Worm (Caenorhabditis elegans) whole organism, L1 larva: ENCODE results near the gene Y39A1A.10.
A peak's percentile ranks its signal among the peaks of the same experiment; 100 is the strongest.

Experiments
- C34B4.2 ChIP-seq: sonication (generic microtip); optimal IDR thresholded peaks from 2 replicates; lab custom pipeline; 2017; ENCODE audit warnings: mild to moderate bottlenecking, missing genetic modification characterization, missing compliant biosample characterization
- Y116A8C.19 ChIP-seq: sonication (generic microtip); optimal IDR thresholded peaks from 2 replicates; lab custom pipeline; 2016; ENCODE audit warnings: missing compliant biosample characterization, missing genetic modification characterization, borderline replicate concordance
- aha-1 ChIP-seq: fragments of 150-350 bp; optimal IDR thresholded peaks from 2 replicates; lab custom pipeline; 2014; ENCODE audit warnings: missing biosample characterization, missing genetic modification characterization
- blmp-1 ChIP-seq: fragments of 150-350 bp; optimal IDR thresholded peaks from 2 replicates; lab custom pipeline; 2014; ENCODE audit warnings: missing biosample characterization, missing genetic modification characterization
- ceh-8 ChIP-seq: fragments of 200-800 bp; sonication (Bioruptor generic); optimal IDR thresholded peaks from 2 replicates; lab custom pipeline; 2018; ENCODE audit warnings: mild to moderate bottlenecking, missing genetic modification characterization, moderate library complexity, missing compliant biosample characterization
- ces-1 ChIP-seq: fragments of 150-350 bp; optimal IDR thresholded peaks from 2 replicates; lab custom pipeline; 2014; ENCODE audit warnings: missing biosample characterization, missing genetic modification reagents, missing genetic modification characterization
- efl-1 ChIP-seq, 4 experiments: fragments of 150-350 bp; optimal IDR thresholded peaks in 3 of 4; peaks in 1 of 4; 1 replicate in 1 of 4; 2 replicates in 3 of 4; lab custom pipeline; 2014; ENCODE audit warnings: missing biosample characterization in 2 of 4, missing genetic modification characterization in 2 of 4, missing genetic modification reagents in 2 of 4
- egl-27 ChIP-seq, 2 experiments: fragments of 150-350 bp in 1 of 2; sonication (generic microtip); optimal IDR thresholded peaks; 3 replicates each; lab custom pipeline; 2017 to 2018; ENCODE audit warnings: missing biosample characterization in 2 of 2, missing genetic modification characterization in 2 of 2, missing genetic modification reagents in 2 of 2
- elt-2 ChIP-seq: sonication (generic microtip); optimal IDR thresholded peaks from 2 replicates; lab custom pipeline; 2016; ENCODE audit warnings: missing genetic modification characterization, mild to moderate bottlenecking, inconsistent platforms, missing compliant biosample characterization, missing genetic modification reagents
- elt-3 ChIP-seq, 6 experiments: fragments of 150-350 bp in 1 of 6; sonication (generic microtip); optimal IDR thresholded peaks; 2 replicates each; lab custom pipeline; 2017 to 2018; ENCODE audit warnings: missing biosample characterization in 6 of 6, missing genetic modification characterization in 6 of 6, inconsistent platforms in 1 of 6
- hlh-4 ChIP-seq: sonication (generic microtip); optimal IDR thresholded peaks from 2 replicates; lab custom pipeline; 2016; ENCODE audit warnings: mild to moderate bottlenecking, missing genetic modification characterization, missing compliant biosample characterization
- irx-1 ChIP-seq: sonication (generic microtip); optimal IDR thresholded peaks from 2 replicates; lab custom pipeline; 2016; ENCODE audit warnings: missing genetic modification characterization, missing compliant biosample characterization
- isw-1 ChIP-seq: fragments of 200-800 bp; sonication (Bioruptor generic); IDR thresholded peaks from 2 replicates; pipeline ENCODE4 v1.3.6; 2022; ENCODE audit warnings: missing genetic modification characterization, missing compliant biosample characterization
- jun-1 ChIP-seq: fragments of 150-350 bp; optimal IDR thresholded peaks from 2 replicates; lab custom pipeline; 2014; ENCODE audit warnings: missing biosample characterization, missing genetic modification reagents, missing genetic modification characterization
- lin-13 ChIP-seq: fragments of 150-350 bp; optimal IDR thresholded peaks from 2 replicates; lab custom pipeline; 2014; ENCODE audit warnings: missing biosample characterization, missing genetic modification reagents, missing genetic modification characterization
- lin-14 ChIP-seq: fragments of 200-800 bp; sonication (Bioruptor generic); optimal IDR thresholded peaks from 2 replicates; lab custom pipeline; 2018; ENCODE audit warnings: mild to moderate bottlenecking, missing genetic modification characterization, moderate library complexity, missing compliant biosample characterization
- lin-15B ChIP-seq: fragments of 150-350 bp; sonication (generic microtip); optimal IDR thresholded peaks from 3 replicates; lab custom pipeline; 2014; ENCODE audit warnings: missing biosample characterization, missing genetic modification characterization
- lin-39 ChIP-seq: fragments of 150-350 bp; optimal IDR thresholded peaks from 2 replicates; lab custom pipeline; 2014; ENCODE audit warnings: missing biosample characterization, missing genetic modification reagents, missing genetic modification characterization
- mab-9 ChIP-seq: fragments of 200-800 bp; sonication (Bioruptor generic); IDR thresholded peaks from 2 replicates; pipeline ENCODE4 v1.3.6; 2022; ENCODE audit warnings: missing genetic modification reagents, missing genetic modification characterization, missing compliant biosample characterization
- mdl-1 ChIP-seq, 2 experiments: fragments of 150-350 bp; optimal IDR thresholded peaks; 2 replicates each; lab custom pipeline; 2014 to 2017; ENCODE audit warnings: missing biosample characterization in 2 of 2, missing genetic modification characterization in 2 of 2, inconsistent platforms in 1 of 2
- mef-2 ChIP-seq: fragments of 150-350 bp; optimal IDR thresholded peaks from 2 replicates; lab custom pipeline; 2014; ENCODE audit warnings: missing biosample characterization, missing genetic modification characterization
- nhr-28 ChIP-seq: fragments of 150-350 bp; optimal IDR thresholded peaks from 2 replicates; lab custom pipeline; 2014; ENCODE audit warnings: missing biosample characterization, missing genetic modification characterization
- nhr-76 ChIP-seq: sonication (generic microtip); optimal IDR thresholded peaks from 2 replicates; lab custom pipeline; 2017; ENCODE audit warnings: missing biosample characterization, missing genetic modification characterization
- nhr-85 ChIP-seq: sonication (generic microtip); peaks from one replicate; lab custom pipeline; 2016; ENCODE audit warnings: missing genetic modification characterization, inconsistent platforms, missing compliant biosample characterization
- pax-3 ChIP-seq: fragments of 200-800 bp; sonication (Bioruptor generic); optimal IDR thresholded peaks from 2 replicates; lab custom pipeline; 2018; ENCODE audit warnings: mild to moderate bottlenecking, missing genetic modification characterization, moderate library complexity, missing compliant biosample characterization
- pqm-1 ChIP-seq: sonication (generic microtip); optimal IDR thresholded peaks from 3 replicates; lab custom pipeline; 2017; ENCODE audit warnings: missing biosample characterization, missing genetic modification characterization
- skn-1 ChIP-seq: fragments of 150-350 bp; optimal IDR thresholded peaks from 2 replicates; lab custom pipeline; 2014; ENCODE audit warnings: missing biosample characterization, missing genetic modification characterization
- snpc-4 ChIP-seq: fragments of 150-350 bp; optimal IDR thresholded peaks from 2 replicates; lab custom pipeline; 2014; ENCODE audit warnings: missing biosample characterization, missing genetic modification characterization
- sox-4 ChIP-seq: sonication (generic microtip); optimal IDR thresholded peaks from 2 replicates; lab custom pipeline; 2016; ENCODE audit warnings: missing genetic modification characterization, missing compliant biosample characterization
- sptf-1 ChIP-seq: fragments of 150-350 bp; optimal IDR thresholded peaks from 2 replicates; lab custom pipeline; 2014; ENCODE audit warnings: missing biosample characterization, missing genetic modification characterization
- swsn-7 ChIP-seq: sonication (generic microtip); optimal IDR thresholded peaks from 2 replicates; lab custom pipeline; 2016; ENCODE audit warnings: missing genetic modification characterization, missing compliant biosample characterization
- unc-30 ChIP-seq: sonication (generic microtip); optimal IDR thresholded peaks from 2 replicates; lab custom pipeline; 2017; ENCODE audit warnings: missing biosample characterization, missing genetic modification characterization
- unc-62 ChIP-seq: fragments of 150-350 bp; optimal IDR thresholded peaks from 2 replicates; lab custom pipeline; 2014; ENCODE audit warnings: missing biosample characterization, missing genetic modification reagents, missing genetic modification characterization
- vab-15 ChIP-seq: sonication (generic microtip); optimal IDR thresholded peaks from 2 replicates; lab custom pipeline; 2017; ENCODE audit warnings: missing genotype, mild to moderate bottlenecking, missing genetic modification characterization, missing compliant biosample characterization
- zip-4 ChIP-seq: fragments of 200-800 bp; sonication (Bioruptor generic); optimal IDR thresholded peaks from 2 replicates; lab custom pipeline; 2018; ENCODE audit warnings: mild to moderate bottlenecking, missing genetic modification characterization, moderate library complexity, missing compliant biosample characterization

Y39A1A.10 gene

ce11 chrIII:10657661-10658060, 25.1 kb downstream of the Y39A1A.10 start:
- TF ChIP-seq ces-1 (GFP tag; lab: Kevin White, UChicago) (no peak), efl-1 (optimal IDR thresholded peaks at IDR 0.05; lab: Kevin White, UChicago) (no peak), efl-1 (GFP tag; optimal IDR thresholded peaks at IDR 0.05 in 1 of 2; lab: Kevin White, UChicago) (peak in 1 of 2 experiments; percentile 22), lin-39 (tag; lab: Kevin White, UChicago) (no peak), mdl-1 (tag; optimal IDR thresholded peaks at IDR 0.05; lab: Kevin White, UChicago) (no peak), mab-9 (GFP tag; lab: Robert Waterston, UW) (no peak), lin-14 (GFP tag; lab: Kevin White, UChicago) (no peak), skn-1 (no peak)
- TF ChIP-seq, all 84 proteins: peak for 1

DNA sequence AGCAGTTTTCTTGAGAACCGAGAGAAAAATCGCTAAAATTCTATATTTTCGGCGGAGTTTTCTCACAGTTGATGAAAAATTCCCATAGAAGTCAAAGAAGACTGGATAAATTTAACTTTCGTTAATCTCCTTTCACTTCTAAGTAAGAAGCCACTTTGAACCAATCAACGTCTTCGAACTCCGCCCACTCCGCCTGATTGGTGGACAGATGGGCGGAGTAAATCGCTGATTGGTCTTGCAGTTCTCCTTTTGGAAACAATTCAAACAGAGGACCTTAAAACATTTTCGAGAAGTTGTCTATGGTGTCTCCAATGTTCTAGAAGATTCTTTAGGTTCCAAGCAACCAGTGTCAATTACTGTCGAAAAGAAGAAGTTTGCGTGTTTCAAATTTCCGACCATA, 25.9 kb downstream of the Y39A1A.10 start:
- no peak for TF ChIP-seq nhr-76
- TF ChIP-seq sptf-1 (tag; lab: Kevin White, UChicago) = no peak
- TF ChIP-seq snpc-4 = no peak
- no peak for TF ChIP-seq Y116A8C.19 (tag; lab: Kevin White, UChicago)
- TF ChIP-seq C34B4.2 = no peak
- no peak for TF ChIP-seq sox-4 (tag; lab: Kevin White, UChicago)
- no peak for TF ChIP-seq unc-62 (GFP tag; lab: Kevin White, UChicago)

DNA sequence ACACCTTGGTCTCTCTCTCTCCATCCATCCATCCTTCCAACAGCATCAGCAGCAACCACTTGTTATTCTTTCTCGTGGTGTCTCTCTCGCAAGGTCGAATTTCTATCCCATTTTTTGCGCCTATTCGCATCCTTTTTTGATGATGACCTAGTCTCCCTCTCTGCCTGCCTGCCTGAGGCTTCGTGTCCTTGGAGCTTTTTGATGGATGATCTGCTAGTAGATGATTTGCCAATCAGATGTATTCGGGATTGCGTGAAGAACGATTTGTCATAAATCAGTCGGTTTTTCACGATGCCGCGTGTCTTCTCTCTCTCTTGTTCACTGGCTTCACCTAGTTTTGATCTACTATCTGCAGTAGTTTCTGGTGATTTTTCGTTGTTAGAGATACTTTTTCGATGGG, 28.8 kb downstream of the Y39A1A.10 start:
- no peak for TF ChIP-seq lin-13
- no peak for TF ChIP-seq sptf-1 (tag; lab: Kevin White, UChicago)
- TF ChIP-seq blmp-1 = peak; percentile 58
- TF ChIP-seq elt-2 (tag; lab: Kevin White, UChicago) = no peak
- TF ChIP-seq jun-1 = no peak
- peak; percentile 38 for TF ChIP-seq lin-14 (GFP tag; lab: Kevin White, UChicago)
- no peak for TF ChIP-seq mef-2 (tag; lab: Kevin White, UChicago)
- no peak for TF ChIP-seq ceh-8 (GFP tag; lab: Kevin White, UChicago)
- no peak for TF ChIP-seq pax-3
- TF ChIP-seq egl-27 (tag; optimal IDR thresholded peaks at IDR 0.05; lab: Kevin White, UChicago) = no peak
- no peak for TF ChIP-seq pqm-1
- no peak for TF ChIP-seq ces-1 (GFP tag; lab: Kevin White, UChicago)
- no peak for TF ChIP-seq nhr-28
- no peak for TF ChIP-seq mdl-1 (tag; optimal IDR thresholded peaks at IDR 0.05; lab: Kevin White, UChicago)
- TF ChIP-seq isw-1 (GFP tag; lab: Robert Waterston, UW) = no peak
- TF ChIP-seq elt-3 (tag; optimal IDR thresholded peaks at IDR 0.05; lab: Kevin White, UChicago) = peak in 1 of 6 experiments; percentile 6
- no peak for TF ChIP-seq swsn-7 (tag; lab: Kevin White, UChicago)
- TF ChIP-seq hlh-4 (tag; lab: Kevin White, UChicago) = no peak
- no peak for TF ChIP-seq lin-15B (tag; lab: Kevin White, UChicago)
- TF ChIP-seq unc-30 (tag; lab: Kevin White, UChicago) = no peak
- TF ChIP-seq aha-1 = no peak
- TF ChIP-seq nhr-85 = peak; percentile 79
- no peak for TF ChIP-seq vab-15 (tag; lab: Kevin White, UChicago)

ce11 chrIII:10666640-10667039, 34.1 kb downstream of the Y39A1A.10 start:
- TF ChIP-seq lin-13 (no peak), nhr-85 (peak; percentile 55), lin-14 (GFP tag; lab: Kevin White, UChicago) (no peak), jun-1 (no peak), irx-1 (tag; lab: Kevin White, UChicago) (no peak)
- TF ChIP-seq, all 84 proteins: peak for 1

ce11 chrIII:10671894-10672293, 39.4 kb downstream of the Y39A1A.10 start:
- no peak for TF ChIP-seq elt-3 (tag; optimal IDR thresholded peaks at IDR 0.05; lab: Kevin White, UChicago)
- TF ChIP-seq blmp-1 = peak; percentile 83
- no peak for TF ChIP-seq zip-4 (GFP tag; lab: Kevin White, UChicago)
- TF ChIP-seq efl-1 (optimal IDR thresholded peaks at IDR 0.05; lab: Kevin White, UChicago) = no peak
- peak in 1 of 2 experiments; percentile 60 for TF ChIP-seq efl-1 (GFP tag; optimal IDR thresholded peaks at IDR 0.05 in 1 of 2; lab: Kevin White, UChicago)
